Fruit fly (Drosophila melanogaster) whole organism, embryonic: ENCODE measurements around the gene twe.

Source experiments
- CG10267 ChIP-seq: fragments of 200-800 bp; sonication (Bioruptor generic); optimal IDR thresholded peaks from 2 replicates; lab custom pipeline; 2018; ENCODE audit warnings: missing biosample characterization, mild to moderate bottlenecking, missing genetic modification characterization, moderate library complexity
- CG10274 ChIP-seq: fragments of 200-800 bp; sonication (Bioruptor generic); optimal IDR thresholded peaks from 3 replicates; lab custom pipeline; 2017; ENCODE audit warnings: missing biosample characterization, mild to moderate bottlenecking, missing genetic modification characterization
- CG10462 ChIP-seq: fragments of 200-800 bp; sonication (Bioruptor generic); optimal IDR thresholded peaks from 2 replicates; lab custom pipeline; 2016; ENCODE audit warnings: missing biosample characterization, missing genetic modification characterization
- CG11696 ChIP-seq: fragments of 200-800 bp; sonication (Bioruptor generic); IDR thresholded peaks from 2 replicates; pipeline ENCODE4 v1.3.6; 2022; ENCODE audit warnings: missing biosample characterization, missing genetic modification characterization
- CG12219 ChIP-seq: fragments of 200-800 bp; sonication (Bioruptor generic); optimal IDR thresholded peaks from 3 replicates; lab custom pipeline; 2018; ENCODE audit warnings: missing biosample characterization, mild to moderate bottlenecking, missing genetic modification characterization
- CG12744 ChIP-seq: fragments of 200-800 bp; sonication (Bioruptor generic); optimal IDR thresholded peaks from 2 replicates; lab custom pipeline; 2016; ENCODE audit warnings: missing biosample characterization, missing genetic modification characterization
- CG14014 ChIP-seq: fragments of 200-800 bp; sonication (Bioruptor generic); IDR thresholded peaks from 2 replicates; pipeline ENCODE4 v1.3.6; 2022; ENCODE audit warnings: missing biosample characterization, missing genetic modification characterization
- CG14667 ChIP-seq: fragments of 200-800 bp; sonication (Bioruptor generic); IDR thresholded peaks from 2 replicates; pipeline ENCODE4 v1.3.6; 2022; ENCODE audit warnings: missing biosample characterization, missing genetic modification characterization
- CG14710 ChIP-seq: fragments of 200-800 bp; sonication (Bioruptor generic); optimal IDR thresholded peaks from 3 replicates; lab custom pipeline; 2019; ENCODE audit warnings: missing biosample characterization, mild to moderate bottlenecking, missing genetic modification characterization, moderate library complexity
- CG17568 ChIP-seq: fragments of 200-800 bp; sonication (Bioruptor generic); optimal IDR thresholded peaks from 2 replicates; lab custom pipeline; 2018; ENCODE audit warnings: missing biosample characterization, mild to moderate bottlenecking, missing genetic modification characterization, moderate library complexity
- CG34224 ChIP-seq: fragments of 200-800 bp; sonication (Bioruptor generic); IDR thresholded peaks from 3 replicates; pipeline ENCODE4 v1.3.6; 2022; ENCODE audit warnings: missing biosample characterization, missing genetic modification characterization; ENCODE audit not compliant: partially characterized antibody
- CG6272 ChIP-seq: fragments of 200-800 bp; sonication (Bioruptor generic); IDR thresholded peaks from 2 replicates; pipeline ENCODE4 v1.3.6; 2022; ENCODE audit warnings: missing biosample characterization, missing genetic modification characterization
- CG6683 ChIP-seq: fragments of 200-800 bp; sonication (Bioruptor generic); optimal IDR thresholded peaks from 2 replicates; lab custom pipeline; 2017; ENCODE audit warnings: missing biosample characterization, mild to moderate bottlenecking, missing genetic modification characterization, missing genetic modification reagents
- CG6854 ChIP-seq: fragments of 200-800 bp; sonication (Bioruptor generic); optimal IDR thresholded peaks from 3 replicates; lab custom pipeline; 2017; ENCODE audit warnings: missing biosample characterization, mild to moderate bottlenecking, missing genetic modification characterization
- CG7271 ChIP-seq: fragments of 200-800 bp; sonication (Bioruptor generic); optimal IDR thresholded peaks from 2 replicates; lab custom pipeline; 2018; ENCODE audit warnings: missing biosample characterization, mild to moderate bottlenecking, missing genetic modification characterization, moderate library complexity
- CG7357 ChIP-seq: fragments of 200-800 bp; sonication (Bioruptor generic); IDR thresholded peaks from 3 replicates; pipeline ENCODE4 v1.3.6; 2022; ENCODE audit warnings: missing biosample characterization, missing genetic modification characterization
- CG7372 ChIP-seq: fragments of 200-800 bp; sonication (Bioruptor generic); IDR thresholded peaks from 2 replicates; pipeline ENCODE4 v1.3.6; 2022; ENCODE audit warnings: missing biosample characterization, missing genetic modification characterization
- CG9797 ChIP-seq: fragments of 200-800 bp; sonication (Bioruptor generic); optimal IDR thresholded peaks from 3 replicates; lab custom pipeline; 2018; ENCODE audit warnings: missing biosample characterization, mild to moderate bottlenecking, missing genetic modification characterization
- CG9932 ChIP-seq: fragments of 200-800 bp; sonication (Bioruptor generic); IDR thresholded peaks from 2 replicates; pipeline ENCODE4 v1.3.6; 2022; ENCODE audit warnings: missing biosample characterization, missing genetic modification characterization
- CoRest ChIP-seq: fragments of 200-800 bp; sonication (Bioruptor generic); optimal IDR thresholded peaks from 3 replicates; lab custom pipeline; 2018; ENCODE audit warnings: missing biosample characterization, mild to moderate bottlenecking, missing genetic modification characterization, moderate library complexity
- Dp ChIP-seq: fragments of 200-800 bp; sonication (Bioruptor generic); optimal IDR thresholded peaks from 2 replicates; lab custom pipeline; 2018; ENCODE audit warnings: missing biosample characterization, mild to moderate bottlenecking, missing genetic modification characterization, moderate library complexity
- Eip74EF ChIP-seq, 2 experiments: fragments of 200-800 bp in 1 of 2; fragments of >200 bp in 1 of 2; sonication (Bioruptor generic) in 1 of 2; optimal IDR thresholded peaks; 2 replicates each; lab custom pipeline; 2017 to 2019; ENCODE audit warnings: missing biosample characterization in 2 of 2, missing genetic modification characterization in 2 of 2, mild to moderate bottlenecking in 1 of 2, moderate library complexity in 1 of 2
- Fer2 ChIP-seq: fragments of 200-800 bp; sonication (Bioruptor generic); optimal IDR thresholded peaks from 2 replicates; lab custom pipeline; 2018; ENCODE audit warnings: missing biosample characterization, mild to moderate bottlenecking, missing genetic modification characterization, moderate library complexity
- HHEX ChIP-seq: fragments of 200-800 bp; sonication (Bioruptor generic); optimal IDR thresholded peaks from 3 replicates; lab custom pipeline; 2017; ENCODE audit warnings: missing biosample characterization, mild to moderate bottlenecking, missing genetic modification characterization, missing genetic modification reagents
- HLH54F ChIP-seq: fragments of 200-800 bp; sonication (Bioruptor generic); optimal IDR thresholded peaks from 3 replicates; lab custom pipeline; 2016; ENCODE audit warnings: missing biosample characterization, missing genetic modification characterization
- Hr51 ChIP-seq, 2 experiments: fragments of 200-800 bp; sonication (Bioruptor generic); optimal IDR thresholded peaks; 2 replicates in 1 of 2; 3 replicates in 1 of 2; lab custom pipeline; 2016 to 2018; ENCODE audit warnings: missing biosample characterization in 2 of 2, missing genetic modification characterization in 2 of 2, mild to moderate bottlenecking in 1 of 2, moderate library complexity in 1 of 2
- Hr78 ChIP-seq, 2 experiments: fragments of 200-800 bp in 1 of 2; fragments of >200 bp in 1 of 2; sonication (Bioruptor generic) in 1 of 2; optimal IDR thresholded peaks; 2 replicates each; lab custom pipeline; 2017 to 2019; ENCODE audit warnings: missing biosample characterization in 2 of 2, missing genetic modification characterization in 2 of 2, mild to moderate bottlenecking in 1 of 2, moderate library complexity in 1 of 2
- MESR4 ChIP-seq: fragments of 200-800 bp; sonication (Bioruptor generic); optimal IDR thresholded peaks from 2 replicates; lab custom pipeline; 2018; ENCODE audit warnings: missing biosample characterization, mild to moderate bottlenecking, missing genetic modification characterization, moderate library complexity
- Nf-YC ChIP-seq: fragments of 200-800 bp; optimal IDR thresholded peaks from 3 replicates; lab custom pipeline; 2019; ENCODE audit warnings: missing biosample characterization, mild to moderate bottlenecking, missing genetic modification characterization, moderate library complexity
- TFAM ChIP-seq: fragments of 200-800 bp; sonication (Bioruptor generic); optimal IDR thresholded peaks from 2 replicates; lab custom pipeline; 2017; ENCODE audit warnings: missing biosample characterization, missing genetic modification characterization, inconsistent platforms
- ato ChIP-seq: fragments of 200-800 bp; sonication (Bioruptor generic); IDR thresholded peaks from 2 replicates; pipeline ENCODE4 v1.3.6; 2022; ENCODE audit warnings: missing biosample characterization, missing genetic modification characterization; ENCODE audit not compliant: partially characterized antibody
- bab2 ChIP-seq: fragments of 200-800 bp; sonication (Bioruptor generic); optimal IDR thresholded peaks from 2 replicates; lab custom pipeline; 2016; ENCODE audit warnings: missing biosample characterization, missing genetic modification characterization
- bcd ChIP-seq: fragments of 200-800 bp; sonication (Bioruptor generic); optimal IDR thresholded peaks from 2 replicates; lab custom pipeline; 2017; ENCODE audit warnings: missing biosample characterization, mild to moderate bottlenecking, missing genetic modification characterization
- croc ChIP-seq: fragments of 200-800 bp; sonication (Bioruptor generic); conservative IDR thresholded peaks from 3 replicates; pipeline ENCODE4 v1.3.6; 2022; ENCODE audit warnings: missing biosample characterization, missing genetic modification characterization
- dati ChIP-seq: fragments of 200-800 bp; sonication (Bioruptor generic); IDR thresholded peaks from 2 replicates; pipeline ENCODE4 v1.3.6; 2022; ENCODE audit warnings: missing biosample characterization, missing genetic modification characterization
- dysf ChIP-seq: fragments of 200-800 bp; sonication (Bioruptor generic); IDR thresholded peaks from 3 replicates; pipeline ENCODE4 v1.3.6; 2022; ENCODE audit warnings: missing biosample characterization, missing genetic modification characterization
- gcm ChIP-seq: fragments of 200-800 bp; sonication (Bioruptor generic); optimal IDR thresholded peaks from 2 replicates; lab custom pipeline; 2019; ENCODE audit warnings: missing biosample characterization, mild to moderate bottlenecking, missing genetic modification characterization, moderate library complexity
- gcm2 ChIP-seq: fragments of 200-800 bp; sonication (Bioruptor generic); optimal IDR thresholded peaks from 2 replicates; lab custom pipeline; 2016; ENCODE audit warnings: missing biosample characterization, missing genetic modification characterization
- ham ChIP-seq: fragments of 200-800 bp; sonication (Bioruptor generic); IDR thresholded peaks from 2 replicates; pipeline ENCODE4 v1.3.6; 2022; ENCODE audit warnings: missing biosample characterization, missing genetic modification characterization
- jing ChIP-seq: fragments of 200-800 bp; sonication (Bioruptor generic); optimal IDR thresholded peaks from 2 replicates; lab custom pipeline; 2018; ENCODE audit warnings: missing biosample characterization, mild to moderate bottlenecking, missing genetic modification characterization
- luna ChIP-seq: fragments of 200-800 bp; sonication (Bioruptor generic); optimal IDR thresholded peaks from 2 replicates; lab custom pipeline; 2016; ENCODE audit warnings: missing biosample characterization, missing genetic modification characterization
- nmo ChIP-seq: fragments of 200-800 bp; sonication (Bioruptor generic); optimal IDR thresholded peaks from 2 replicates; lab custom pipeline; 2018; ENCODE audit warnings: missing biosample characterization, mild to moderate bottlenecking, missing genetic modification characterization, moderate library complexity
- row ChIP-seq: fragments of 200-800 bp; sonication (Bioruptor generic); IDR thresholded peaks from 3 replicates; pipeline ENCODE4 v1.3.6; 2022; ENCODE audit warnings: missing biosample characterization, missing genetic modification characterization
- salm ChIP-seq: fragments of 200-800 bp; sonication (Bioruptor generic); optimal IDR thresholded peaks from 2 replicates; lab custom pipeline; 2018; ENCODE audit warnings: missing biosample characterization, mild to moderate bottlenecking, missing genetic modification characterization
- schlank ChIP-seq: fragments of 200-800 bp; sonication (Bioruptor generic); optimal IDR thresholded peaks from 2 replicates; lab custom pipeline; 2018; ENCODE audit warnings: missing biosample characterization, mild to moderate bottlenecking, missing genetic modification characterization
- scrt ChIP-seq: fragments of 200-800 bp; sonication (Bioruptor generic); optimal IDR thresholded peaks from 2 replicates; lab custom pipeline; 2018; ENCODE audit warnings: missing biosample characterization, mild to moderate bottlenecking, missing genetic modification characterization, moderate library complexity
- sna ChIP-seq: fragments of 200-800 bp; sonication (Bioruptor generic); IDR thresholded peaks from 2 replicates; pipeline ENCODE4 v1.3.6; 2022; ENCODE audit warnings: missing biosample characterization, missing genetic modification characterization; ENCODE audit not compliant: partially characterized antibody
- ssp ChIP-seq: fragments of 200-800 bp; sonication (Bioruptor generic); IDR thresholded peaks from 2 replicates; pipeline ENCODE4 v1.3.6; 2022; ENCODE audit warnings: missing biosample characterization, missing genetic modification characterization
- stwl ChIP-seq: fragments of 200-800 bp; sonication (Bioruptor generic); optimal IDR thresholded peaks from 3 replicates; lab custom pipeline; 2018; ENCODE audit warnings: missing biosample characterization, mild to moderate bottlenecking, missing genetic modification characterization, moderate library complexity
- usp ChIP-seq: fragments of >200 bp; optimal IDR thresholded peaks from 2 replicates; lab custom pipeline; 2017; ENCODE audit warnings: missing biosample characterization, missing genetic modification characterization

twe gene

DNA sequence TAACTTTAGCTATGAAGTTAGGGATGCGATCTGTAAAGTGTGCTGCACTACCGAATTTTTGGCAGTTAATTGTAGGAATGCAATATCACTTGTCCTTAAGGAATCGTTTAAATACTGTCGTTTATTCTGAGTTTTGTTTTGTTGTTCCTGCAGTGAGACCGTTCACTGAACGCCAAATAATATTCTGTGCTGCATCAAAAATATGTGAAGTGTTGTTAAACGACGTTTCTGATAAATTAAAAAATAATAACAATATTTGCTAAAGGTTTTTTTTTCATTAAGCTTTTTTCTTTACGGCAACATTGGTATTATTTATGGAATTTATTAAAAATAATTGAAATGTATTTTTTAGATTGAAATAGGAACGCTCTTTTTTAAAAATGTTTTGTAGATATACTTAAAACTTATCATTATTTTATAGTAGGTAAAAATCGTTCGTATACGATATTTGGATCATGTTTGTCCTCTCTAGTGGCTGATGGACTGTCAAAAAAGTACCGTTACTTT is 41.1 kb upstream of the twe start, which contains the start of gene GMF (continued):
- no peak for TF ChIP-seq CG14014 (GFP tag; lab: Robert Waterston, UW)
- TF ChIP-seq CG10462 (GFP tag; lab: Kevin White, UChicago): no peak
- no peak for TF ChIP-seq bab2 (GFP tag; lab: Kevin White, UChicago)
- TF ChIP-seq CG10267 (tag; lab: Kevin White, UChicago): peak; percentile 97
- TF ChIP-seq usp (GFP tag; lab: Kevin White, UChicago): no peak
- no peak for TF ChIP-seq Fer2 (tag; lab: Kevin White, UChicago)
- TF ChIP-seq stwl (tag; lab: Kevin White, UChicago): peak; percentile 76
- TF ChIP-seq luna: no peak
- TF ChIP-seq bcd (GFP tag; lab: Kevin White, UChicago): no peak
- TF ChIP-seq CG34224: no peak
- no peak for TF ChIP-seq croc
- TF ChIP-seq ssp (GFP tag; lab: Robert Waterston, UW): no peak
- no peak for TF ChIP-seq ham
- TF ChIP-seq gcm (GFP tag; lab: Kevin White, UChicago): peak; percentile 1
- no peak for TF ChIP-seq CG14667 (GFP tag; lab: Robert Waterston, UW)
- no peak for TF ChIP-seq TFAM (GFP tag; lab: Kevin White, UChicago)
- TF ChIP-seq CoRest (tag; lab: Kevin White, UChicago): peak; percentile 72
- peak; percentile 60 for TF ChIP-seq CG9797
- no peak for TF ChIP-seq CG10274 (GFP tag; lab: Kevin White, UChicago)
- no peak for TF ChIP-seq CG7372 (GFP tag; lab: Robert Waterston, UW)
- TF ChIP-seq CG12219 (GFP tag; lab: Kevin White, UChicago): no peak
- no peak for TF ChIP-seq CG11696 (GFP tag; lab: Robert Waterston, UW)
- no peak for TF ChIP-seq CG12744 (GFP tag; lab: Kevin White, UChicago)
- TF ChIP-seq CG7357 (GFP tag; lab: Robert Waterston, UW): no peak
- TF ChIP-seq CG6854 (GFP tag; lab: Kevin White, UChicago): no peak
- peak; percentile 86 for TF ChIP-seq CG14710 (tag; lab: Kevin White, UChicago)
- no peak for TF ChIP-seq CG17568 (GFP tag; lab: Kevin White, UChicago)
- peak; percentile 7 for TF ChIP-seq HLH54F (GFP tag; lab: Kevin White, UChicago)
- TF ChIP-seq dati (GFP tag; lab: Robert Waterston, UW): no peak
- no peak for TF ChIP-seq ato (GFP tag; lab: Robert Waterston, UW)
- TF ChIP-seq salm (tag; lab: Kevin White, UChicago): peak; percentile 6
- no peak for TF ChIP-seq sna (GFP tag; lab: Robert Waterston, UW)
- peak; percentile 13 for TF ChIP-seq Dp (GFP tag; lab: Kevin White, UChicago)
- TF ChIP-seq nmo: peak; percentile 75
- peak; percentile 58 for TF ChIP-seq CG7271
- TF ChIP-seq scrt (GFP tag; lab: Kevin White, UChicago): no peak
- no peak for TF ChIP-seq schlank (tag; lab: Kevin White, UChicago)
- TF ChIP-seq jing: no peak
- peak; percentile 78 for TF ChIP-seq row (GFP tag; lab: Robert Waterston, UW)
- TF ChIP-seq CG6683: no peak
- TF ChIP-seq dysf (GFP tag; lab: Robert Waterston, UW): no peak
- peak; percentile 70 for TF ChIP-seq MESR4 (GFP tag; lab: Kevin White, UChicago)
- TF ChIP-seq Nf-YC (tag; lab: Kevin White, UChicago): peak; percentile 45
- TF ChIP-seq CG9932 (GFP tag; lab: Robert Waterston, UW): peak; percentile 45
- TF ChIP-seq gcm2 (GFP tag; lab: Kevin White, UChicago): no peak
- peak in 1 of 2 experiments; percentile 0 for TF ChIP-seq Eip74EF (GFP tag; optimal IDR thresholded peaks at IDR 0.05; lab: Kevin White, UChicago)
- TF ChIP-seq Hr78 (GFP tag; optimal IDR thresholded peaks at IDR 0.05; lab: Kevin White, UChicago): no peak
- TF ChIP-seq HHEX (GFP tag; lab: Kevin White, UChicago): no peak
- TF ChIP-seq Hr51 (GFP tag; optimal IDR thresholded peaks at IDR 0.05; lab: Kevin White, UChicago): no peak
- no peak for TF ChIP-seq CG6272 (GFP tag; lab: Robert Waterston, UW)
